Fruit fly (Drosophila melanogaster): ENCODE results near the gene beta-PheRS.

Gene beta-PheRS

dm6 chr3R:24226744-24227143, 25.7 kb downstream of the beta-PheRS start, which contains the start of the genes Spps and CG13609 (continued):
- TF ChIP-seq Hmx (GFP tag; optimal IDR thresholded peaks at IDR 0.05) (no peak), CG14860 (GFP tag; IDR thresholded peaks at IDR 0.05; ENCODE audit: partially characterized antibody) (peak; percentile 92), jing (GFP tag; optimal IDR thresholded peaks at IDR 0.05) (no peak), CG10565 (GFP tag; optimal IDR thresholded peaks at IDR 0.05) (no peak), gro (GFP tag; optimal IDR thresholded peaks at IDR 0.05) (peak; percentile 44), Dfd (GFP tag; optimal IDR thresholded peaks at IDR 0.05) (no peak), Hr51 (GFP tag; optimal IDR thresholded peaks at IDR 0.05) (no peak), TFAM (GFP tag; optimal IDR thresholded peaks at IDR 0.05) (no peak), slou (GFP tag; optimal IDR thresholded peaks at IDR 0.05) (no peak), CG10321 (GFP tag; IDR thresholded peaks at IDR 0.05) (no peak), dimm (GFP tag; IDR thresholded peaks at IDR 0.05) (no peak), CG7839 (tag; optimal IDR thresholded peaks at IDR 0.05) (no peak), CG13123 (GFP tag; optimal IDR thresholded peaks at IDR 0.05) (no peak), CG3838 (GFP tag; optimal IDR thresholded peaks at IDR 0.05) (no peak), CG10654 (GFP tag; optimal IDR thresholded peaks at IDR 0.05) (no peak), nerfin-2 (GFP tag; IDR thresholded peaks at IDR 0.05; ENCODE audit: partially characterized antibody) (peak; percentile 94), nmo (GFP tag; optimal IDR thresholded peaks at IDR 0.05) (peak; percentile 46), dmrt11E (tag; optimal IDR thresholded peaks at IDR 0.05) (peak; percentile 4), CG6254 (GFP tag; optimal IDR thresholded peaks at IDR 0.05) (no peak), CG7556 (GFP tag; optimal IDR thresholded peaks at IDR 0.05) (no peak), org-1 (GFP tag; optimal IDR thresholded peaks at IDR 0.05) (no peak), Sry-β (GFP tag; optimal IDR thresholded peaks at IDR 0.05) (peak; percentile 0), lov (optimal IDR thresholded peaks at IDR 0.05) (no peak), lov (GFP tag; IDR thresholded peaks at IDR 0.05) (no peak), kay (GFP tag; optimal IDR thresholded peaks at IDR 0.05) (no peak), CG14050 (GFP tag; IDR thresholded peaks at IDR 0.05) (no peak), gcm (GFP tag; optimal IDR thresholded peaks at IDR 0.05) (no peak), pb (GFP tag; optimal IDR thresholded peaks at IDR 0.05) (no peak), nom (GFP tag; optimal IDR thresholded peaks at IDR 0.05) (peak; percentile 10), Oli (tag; optimal IDR thresholded peaks at IDR 0.05) (no peak), Lpt (GFP tag; optimal IDR thresholded peaks at IDR 0.05) (no peak), CG1603 (tag; optimal IDR thresholded peaks at IDR 0.05) (peak; percentile 85), CG4820 (GFP tag; optimal IDR thresholded peaks at IDR 0.05) (no peak), CG6689 (GFP tag; IDR thresholded peaks at IDR 0.05) (no peak), CG13894 (tag; optimal IDR thresholded peaks at IDR 0.05) (no peak), CG4282 (GFP tag; optimal IDR thresholded peaks at IDR 0.05) (no peak), CG31388 (GFP tag; optimal IDR thresholded peaks at IDR 0.05) (no peak), sd (tag; optimal IDR thresholded peaks at IDR 0.05) (no peak), H2.0 (GFP tag; IDR thresholded peaks at IDR 0.05) (no peak), Sry-δ (GFP tag; optimal IDR thresholded peaks at IDR 0.05) (peak; percentile 91), abd-A (tag; optimal IDR thresholded peaks at IDR 0.05) (no peak), CG8359 (GFP tag; optimal IDR thresholded peaks at IDR 0.05; ENCODE audit: borderline replicate concordance) (no peak), Sox100B (GFP tag; optimal IDR thresholded peaks at IDR 0.05) (no peak), Vsx1 (GFP tag; optimal IDR thresholded peaks at IDR 0.05) (no peak), CG12942 (GFP tag; optimal IDR thresholded peaks at IDR 0.05) (no peak), en (GFP tag; optimal IDR thresholded peaks at IDR 0.05) (no peak), CG10209 (GFP tag; optimal IDR thresholded peaks at IDR 0.05) (no peak), CG17385 (GFP tag; optimal IDR thresholded peaks at IDR 0.05) (peak; percentile 100), CG10267 (tag; optimal IDR thresholded peaks at IDR 0.05) (peak; percentile 40), Myb (GFP tag; optimal IDR thresholded peaks at IDR 0.05) (peak; percentile 95), CG3847 (GFP tag; IDR thresholded peaks at IDR 0.05) (peak; percentile 47)

All from whole organism, embryonic.